Worm (Caenorhabditis elegans): Measurements from ENCODE around the gene Y54E2A.9.

Gene Y54E2A.9

DNA sequence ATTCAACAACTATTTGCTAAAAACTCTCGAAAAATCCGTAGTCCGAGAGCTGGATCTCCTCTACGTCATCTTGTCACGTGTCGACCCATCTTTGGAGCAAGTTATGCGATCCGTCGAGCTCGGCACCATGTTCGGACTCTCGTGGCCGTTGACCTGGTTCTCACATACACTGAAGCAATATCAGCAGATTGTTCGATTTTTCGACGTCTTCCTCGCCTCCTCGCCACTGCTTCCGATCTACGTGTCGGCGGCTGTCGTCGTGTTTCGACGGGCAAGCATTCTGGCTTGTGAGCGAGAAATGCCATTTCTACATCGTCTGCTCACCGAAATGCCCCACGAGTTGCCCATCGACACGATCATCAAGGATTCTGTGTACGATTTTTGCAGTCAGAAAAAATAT lies 13.6 kb upstream of the Y54E2A.9 start:
- TF ChIP-seq ceh-39 (tag; optimal IDR thresholded peaks at IDR 0.05), result no peak
- no peak for TF ChIP-seq zip-8 (tag; optimal IDR thresholded peaks at IDR 0.05)
- no peak for TF ChIP-seq unc-39 (tag; optimal IDR thresholded peaks at IDR 0.05)
- TF ChIP-seq drap-1 (GFP tag; optimal IDR thresholded peaks at IDR 0.05), result no peak
- no peak for TF ChIP-seq nhr-76 (tag; optimal IDR thresholded peaks at IDR 0.05)
- no peak for TF ChIP-seq mab-5 (tag; optimal IDR thresholded peaks at IDR 0.05)
- no peak for TF ChIP-seq lin-32 (GFP tag; optimal IDR thresholded peaks at IDR 0.05)
- no peak for TF ChIP-seq ztf-11 (tag; optimal IDR thresholded peaks at IDR 0.05)
- no peak for TF ChIP-seq bed-3 (GFP tag; optimal IDR thresholded peaks at IDR 0.05)
- TF ChIP-seq lin-13 (tag; optimal IDR thresholded peaks at IDR 0.05), result no peak
- no peak for TF ChIP-seq pha-4 (tag; optimal IDR thresholded peaks at IDR 0.05)
- TF ChIP-seq M03D4.4 (tag; optimal IDR thresholded peaks at IDR 0.05), result no peak
- TF ChIP-seq elt-1 (tag; optimal IDR thresholded peaks at IDR 0.05; ENCODE audit: borderline replicate concordance, insufficient read depth), result no peak
- TF ChIP-seq nhr-12 (tag; optimal IDR thresholded peaks at IDR 0.05), result no peak
- no peak for TF ChIP-seq lsy-2 (tag; optimal IDR thresholded peaks at IDR 0.05)
- no peak for TF ChIP-seq flh-1 (GFP tag; optimal IDR thresholded peaks at IDR 0.05)
- TF ChIP-seq snpc-4 (tag; optimal IDR thresholded peaks at IDR 0.05), result no peak
- TF ChIP-seq sptf-1 (tag; optimal IDR thresholded peaks at IDR 0.05), result no peak

DNA sequence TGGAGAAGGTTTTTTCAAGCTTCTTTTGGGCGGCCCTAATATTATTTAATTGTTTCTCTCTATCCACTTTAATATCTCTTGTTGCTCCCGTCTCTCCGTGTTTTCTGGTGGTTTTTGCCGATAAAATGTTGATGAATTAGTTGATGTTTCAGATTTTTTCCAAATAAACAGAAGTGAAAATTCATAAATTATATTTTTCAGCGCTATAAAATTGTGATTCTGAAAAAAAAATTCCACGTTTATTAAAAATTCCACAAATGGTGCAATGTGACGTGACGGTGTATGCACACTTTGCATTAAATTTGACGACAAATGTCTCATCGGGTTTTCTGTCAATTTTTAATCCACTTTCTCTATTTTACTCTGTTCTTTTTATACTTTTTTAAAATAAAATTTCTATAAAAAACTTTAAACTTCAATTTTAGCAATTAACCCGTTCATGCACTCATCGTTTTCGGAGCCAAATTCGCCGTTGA lies 12.3 kb upstream of the Y54E2A.9 start, which contains the start of gene tbc-20:
Gene tbc-20 (plus strand): TSS at position 426 of the 476 bp plus-strand sequence.
- TF ChIP-seq nhr-237 (tag; optimal IDR thresholded peaks at IDR 0.05), result no peak
- no peak for TF ChIP-seq drap-1 (GFP tag; optimal IDR thresholded peaks at IDR 0.05)
- TF ChIP-seq nhr-76 (tag; optimal IDR thresholded peaks at IDR 0.05), result no peak
- no peak for TF ChIP-seq ceh-43 (GFP tag; optimal IDR thresholded peaks at IDR 0.05)
- TF ChIP-seq nhr-28 (tag; optimal IDR thresholded peaks at IDR 0.05), result no peak
- TF ChIP-seq sptf-1 (tag; optimal IDR thresholded peaks at IDR 0.05), result peak; percentile 46
- peak; percentile 29 for TF ChIP-seq lsy-2 (tag; optimal IDR thresholded peaks at IDR 0.05)
- TF ChIP-seq zip-8 (tag; optimal IDR thresholded peaks at IDR 0.05), result no peak
- TF ChIP-seq unc-120 (tag; optimal IDR thresholded peaks at IDR 0.05; ENCODE audit: poor library complexity, severe bottlenecking), result no peak
- TF ChIP-seq sem-2 (GFP tag; optimal IDR thresholded peaks at IDR 0.05), result no peak
- TF ChIP-seq unc-39 (tag; optimal IDR thresholded peaks at IDR 0.05), result no peak
- no peak for TF ChIP-seq ztf-11 (tag; optimal IDR thresholded peaks at IDR 0.05)
- no peak for TF ChIP-seq hlh-1 (tag; optimal IDR thresholded peaks at IDR 0.05)
- no peak for TF ChIP-seq M03D4.4 (tag; optimal IDR thresholded peaks at IDR 0.05)
- no peak for TF ChIP-seq bed-3 (GFP tag; optimal IDR thresholded peaks at IDR 0.05)

DNA sequence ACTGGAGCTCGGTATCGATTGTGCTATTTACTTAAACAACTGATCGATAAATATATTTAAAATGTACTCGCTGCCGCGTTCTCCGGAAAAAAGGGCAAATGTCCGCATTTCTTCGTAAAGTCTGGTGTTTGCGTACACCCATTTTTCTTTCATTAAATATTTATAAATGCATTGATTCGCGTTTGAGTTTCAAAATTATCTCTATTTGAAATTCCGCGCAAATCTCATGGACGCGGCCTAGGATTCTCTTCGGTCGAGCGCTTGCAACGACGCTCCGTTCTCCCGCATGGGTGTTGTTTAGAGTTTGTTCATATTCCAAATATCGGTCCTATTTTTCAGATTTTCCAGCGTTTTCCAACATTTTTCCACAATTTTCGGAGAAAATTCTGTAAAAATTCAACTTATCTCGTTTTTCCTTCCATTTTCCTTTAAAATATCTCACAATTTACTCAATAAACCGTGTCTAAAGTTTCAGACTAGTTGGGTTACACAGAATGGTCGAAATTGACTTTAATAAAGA lies 9.2 kb upstream of the Y54E2A.9 start, which contains the start of gene eif-3.B:
Gene eif-3.B (plus strand): TSS at position 470 of the 520 bp plus-strand sequence.
- no peak for TF ChIP-seq snpc-4 (tag; optimal IDR thresholded peaks at IDR 0.05)
- no peak for TF ChIP-seq ceh-43 (GFP tag; optimal IDR thresholded peaks at IDR 0.05)
- no peak for TF ChIP-seq ham-2 (GFP tag; optimal IDR thresholded peaks at IDR 0.05)
- TF ChIP-seq hlh-1 (tag; optimal IDR thresholded peaks at IDR 0.05), result peak; percentile 8
- TF ChIP-seq ces-1 (GFP tag; optimal IDR thresholded peaks at IDR 0.05), result peak; percentile 97
- TF ChIP-seq mep-1 (tag; optimal IDR thresholded peaks at IDR 0.05), result peak; percentile 88
- peak; percentile 40 for TF ChIP-seq unc-120 (tag; optimal IDR thresholded peaks at IDR 0.05; ENCODE audit: poor library complexity, severe bottlenecking)
- no peak for TF ChIP-seq unc-39 (tag; optimal IDR thresholded peaks at IDR 0.05)
- no peak for TF ChIP-seq nhr-2 (tag; optimal IDR thresholded peaks at IDR 0.05)
- peak; percentile 85 for TF ChIP-seq lsy-2 (tag; optimal IDR thresholded peaks at IDR 0.05)
- no peak for TF ChIP-seq cnd-1 (tag; optimal IDR thresholded peaks at IDR 0.05)
- no peak for TF ChIP-seq ceh-83 (GFP tag; optimal IDR thresholded peaks at IDR 0.05)
- no peak for TF ChIP-seq bed-3 (GFP tag; optimal IDR thresholded peaks at IDR 0.05)
- TF ChIP-seq ztf-11 (tag; optimal IDR thresholded peaks at IDR 0.05), result no peak
- TF ChIP-seq pha-4 (tag; optimal IDR thresholded peaks at IDR 0.05), result peak; percentile 93
- peak; percentile 94 for TF ChIP-seq nhr-237 (tag; optimal IDR thresholded peaks at IDR 0.05)
- no peak for TF ChIP-seq elt-1 (tag; optimal IDR thresholded peaks at IDR 0.05; ENCODE audit: borderline replicate concordance, insufficient read depth)
- TF ChIP-seq mab-5 (tag; optimal IDR thresholded peaks at IDR 0.05), result peak; percentile 64
- no peak for TF ChIP-seq elt-3 (tag; optimal IDR thresholded peaks at IDR 0.05)
- TF ChIP-seq lin-32 (GFP tag; optimal IDR thresholded peaks at IDR 0.05), result peak; percentile 8
- no peak for TF ChIP-seq nhr-76 (tag; optimal IDR thresholded peaks at IDR 0.05)
- TF ChIP-seq lin-13 (tag; optimal IDR thresholded peaks at IDR 0.05), result peak; percentile 72
- no peak for TF ChIP-seq nhr-28 (tag; optimal IDR thresholded peaks at IDR 0.05)
- TF ChIP-seq blmp-1 (tag; optimal IDR thresholded peaks at IDR 0.05), result no peak
- TF ChIP-seq mls-2 (tag; optimal IDR thresholded peaks at IDR 0.05), result peak; percentile 18
- peak; percentile 63 for TF ChIP-seq drap-1 (GFP tag; optimal IDR thresholded peaks at IDR 0.05)
- no peak for TF ChIP-seq nhr-12 (tag; optimal IDR thresholded peaks at IDR 0.05)
- TF ChIP-seq sptf-1 (tag; optimal IDR thresholded peaks at IDR 0.05), result peak; percentile 82
- no peak for TF ChIP-seq sem-2 (GFP tag; optimal IDR thresholded peaks at IDR 0.05)
- no peak for TF ChIP-seq zip-8 (tag; optimal IDR thresholded peaks at IDR 0.05)
- peak; percentile 56 for TF ChIP-seq unc-62 (GFP tag; optimal IDR thresholded peaks at IDR 0.05)
- no peak for TF ChIP-seq M03D4.4 (tag; optimal IDR thresholded peaks at IDR 0.05)
- no peak for TF ChIP-seq flh-1 (GFP tag; optimal IDR thresholded peaks at IDR 0.05)
- peak; percentile 75 for TF ChIP-seq ceh-39 (tag; optimal IDR thresholded peaks at IDR 0.05)
- no peak for TF ChIP-seq tbx-8 (GFP tag; optimal IDR thresholded peaks at IDR 0.05)

Measured in whole organism, mixed stage, embryonic.